Worm (Caenorhabditis elegans) whole organism, L2 larva: ENCODE measurements around the gene ensh-1.

Experiments used
- alr-1 ChIP-seq: fragments of 150-350 bp; optimal IDR thresholded peaks from 2 replicates; lab custom pipeline; 2014; ENCODE audit warnings: missing biosample characterization, missing genetic modification characterization
- aly-2 ChIP-seq: fragments of 150-350 bp; optimal IDR thresholded peaks from 2 replicates; lab custom pipeline; 2014; ENCODE audit warnings: missing biosample characterization, missing genetic modification characterization
- ceh-82 ChIP-seq: fragments of 150-350 bp; optimal IDR thresholded peaks from 2 replicates; lab custom pipeline; 2014; ENCODE audit warnings: missing biosample characterization, missing genetic modification characterization
- egl-27 ChIP-seq: sonication (generic microtip); optimal IDR thresholded peaks from 3 replicates; lab custom pipeline; 2017; ENCODE audit warnings: missing biosample characterization, missing genetic modification reagents, missing genetic modification characterization
- elt-3 ChIP-seq: sonication (generic microtip); optimal IDR thresholded peaks from 2 replicates; lab custom pipeline; 2017; ENCODE audit warnings: missing biosample characterization, missing genetic modification characterization
- lin-13 ChIP-seq: fragments of 150-350 bp; optimal IDR thresholded peaks from 2 replicates; lab custom pipeline; 2014; ENCODE audit warnings: missing biosample characterization, missing genetic modification reagents, missing genetic modification characterization
- mdl-1 ChIP-seq, 2 experiments: fragments of 150-350 bp in 1 of 2; sonication (generic microtip) in 1 of 2; optimal IDR thresholded peaks; 2 replicates each; lab custom pipeline; 2017; ENCODE audit warnings: missing biosample characterization in 2 of 2, missing genetic modification characterization in 2 of 2
- nhr-12 ChIP-seq: fragments of 150-350 bp; optimal IDR thresholded peaks from 2 replicates; lab custom pipeline; 2014; ENCODE audit warnings: missing biosample characterization, missing genetic modification characterization
- nhr-237 ChIP-seq: fragments of 150-350 bp; optimal IDR thresholded peaks from 2 replicates; lab custom pipeline; 2014; ENCODE audit warnings: missing biosample characterization, missing genetic modification characterization
- nhr-6 ChIP-seq: fragments of 150-350 bp; optimal IDR thresholded peaks from 2 replicates; lab custom pipeline; 2014; ENCODE audit warnings: missing biosample characterization, missing genetic modification characterization
- skn-1 ChIP-seq: sonication (generic microtip); optimal IDR thresholded peaks from 2 replicates; lab custom pipeline; 2017; ENCODE audit warnings: missing biosample characterization, missing genetic modification characterization
- snpc-4 ChIP-seq: fragments of 150-350 bp; optimal IDR thresholded peaks from 2 replicates; lab custom pipeline; 2014; ENCODE audit warnings: missing biosample characterization, missing genetic modification characterization

- TF ChIP-seq skn-1 (no peak), nhr-6 (tag; lab: Kevin White, UChicago) (no peak), nhr-12 (tag; lab: Kevin White, UChicago) (no peak), alr-1 (tag; lab: Kevin White, UChicago) (no peak), elt-3 (tag; lab: Kevin White, UChicago) (no peak), ceh-82 (tag; lab: Kevin White, UChicago) (no peak), egl-27 (tag; lab: Kevin White, UChicago) (no peak), lin-13 (GFP tag; lab: Kevin White, UChicago) (no peak), mdl-1 (tag; optimal IDR thresholded peaks at IDR 0.05; lab: Kevin White, UChicago) (no peak), nhr-237 (tag; lab: Kevin White, UChicago) (no peak), aly-2 (tag; lab: Kevin White, UChicago) (no peak), snpc-4 (tag; lab: Kevin White, UChicago) (no peak)
These were observed 25.7 kb downstream of the ensh-1 start, which contains the start of gene acs-22 for ce11 chrX:8930879-8931278.
